Worm (Caenorhabditis elegans) whole organism, late embryonic: Measurements from ENCODE around the gene Y57A10C.10.

Experiments used
- C08G9.2 ChIP-seq: sonication (generic microtip); optimal IDR thresholded peaks from 2 replicates; lab custom pipeline; 2016; ENCODE audit warnings: mild to moderate bottlenecking, missing genetic modification characterization, moderate library complexity, missing compliant biosample characterization
- C38D4.7 ChIP-seq: fragments of 200-800 bp; sonication (Bioruptor generic); optimal IDR thresholded peaks from 2 replicates; lab custom pipeline; 2018; ENCODE audit warnings: mild to moderate bottlenecking, missing genetic modification characterization, moderate library complexity, missing compliant biosample characterization
- K02D7.2 ChIP-seq: sonication (generic microtip); optimal IDR thresholded peaks from 2 replicates; lab custom pipeline; 2017; ENCODE audit warnings: mild to moderate bottlenecking, missing genetic modification characterization, missing compliant biosample characterization
- K09A11.1 ChIP-seq: sonication (generic microtip); optimal IDR thresholded peaks from 2 replicates; lab custom pipeline; 2017; ENCODE audit warnings: antibody characterized with exemption, mild to moderate bottlenecking, missing genetic modification characterization, missing compliant biosample characterization; ENCODE audit not compliant: insufficient read depth
- Y22D7AL.16 ChIP-seq: sonication (generic microtip); optimal IDR thresholded peaks from 2 replicates; lab custom pipeline; 2016; ENCODE audit warnings: missing genetic modification characterization, missing compliant biosample characterization
- ceh-14 ChIP-seq: sonication (generic microtip); optimal IDR thresholded peaks from 2 replicates; lab custom pipeline; 2016; ENCODE audit warnings: missing genotype, missing genetic modification characterization, missing compliant biosample characterization
- ceh-19 ChIP-seq: fragments of 200-800 bp; sonication (Bioruptor generic); optimal IDR thresholded peaks from 2 replicates; lab custom pipeline; 2018; ENCODE audit warnings: mild to moderate bottlenecking, missing genetic modification characterization, missing compliant biosample characterization
- ceh-2 ChIP-seq: sonication (generic microtip); optimal IDR thresholded peaks from 2 replicates; lab custom pipeline; 2016; ENCODE audit warnings: missing genotype, missing genetic modification characterization, missing compliant biosample characterization
- ceh-22 ChIP-seq: sonication (generic microtip); optimal IDR thresholded peaks from 2 replicates; lab custom pipeline; 2017; ENCODE audit warnings: missing biosample characterization, missing genetic modification characterization
- ceh-34 ChIP-seq: sonication (generic microtip); optimal IDR thresholded peaks from 2 replicates; lab custom pipeline; 2016; ENCODE audit warnings: mild to moderate bottlenecking, missing genetic modification characterization, missing compliant biosample characterization
- ceh-45 ChIP-seq: fragments of 200-800 bp; sonication (Bioruptor generic); IDR thresholded peaks from 2 replicates; pipeline ENCODE4 v1.3.6; 2022; ENCODE audit warnings: missing genetic modification reagents, missing genetic modification characterization, missing compliant biosample characterization
- ceh-48 ChIP-seq: sonication (generic microtip); optimal IDR thresholded peaks from 2 replicates; lab custom pipeline; 2016; ENCODE audit warnings: missing genetic modification characterization, inconsistent platforms, missing compliant biosample characterization
- dve-1 ChIP-seq: sonication (generic microtip); optimal IDR thresholded peaks from 2 replicates; lab custom pipeline; 2017; ENCODE audit warnings: antibody characterized with exemption, mild to moderate bottlenecking, missing genetic modification characterization, missing compliant biosample characterization
- elt-2 ChIP-seq: sonication (generic microtip); optimal IDR thresholded peaks from 2 replicates; lab custom pipeline; 2016; ENCODE audit warnings: missing genetic modification reagents, missing genetic modification characterization, missing compliant biosample characterization
- elt-4 ChIP-seq: sonication (generic microtip); optimal IDR thresholded peaks from 2 replicates; lab custom pipeline; 2016; ENCODE audit warnings: missing genetic modification characterization, missing compliant biosample characterization
- eyg-1 ChIP-seq: sonication (generic microtip); optimal IDR thresholded peaks from 2 replicates; lab custom pipeline; 2016; ENCODE audit warnings: missing genotype, missing genetic modification characterization, missing compliant biosample characterization
- fax-1 ChIP-seq: sonication (generic microtip); optimal IDR thresholded peaks from 2 replicates; lab custom pipeline; 2016; ENCODE audit warnings: missing genotype, missing genetic modification characterization, missing compliant biosample characterization
- fkh-10 ChIP-seq: fragments of 150-350 bp; optimal IDR thresholded peaks from 2 replicates; lab custom pipeline; 2014; ENCODE audit warnings: missing biosample characterization, missing genetic modification reagents, missing genetic modification characterization
- fkh-6 ChIP-seq: sonication (generic microtip); optimal IDR thresholded peaks from 2 replicates; lab custom pipeline; 2016; ENCODE audit warnings: missing genetic modification characterization, missing compliant biosample characterization
- hlh-30 ChIP-seq: sonication (generic microtip); optimal IDR thresholded peaks from 2 replicates; lab custom pipeline; 2017; ENCODE audit warnings: antibody characterized with exemption, missing genetic modification characterization, missing compliant biosample characterization; ENCODE audit not compliant: insufficient read depth
- hlh-6 ChIP-seq: sonication (generic microtip); optimal IDR thresholded peaks from 2 replicates; lab custom pipeline; 2016; ENCODE audit warnings: missing genotype, missing genetic modification characterization, missing compliant biosample characterization
- lim-6 ChIP-seq: sonication (generic microtip); optimal IDR thresholded peaks from 2 replicates; lab custom pipeline; 2016; ENCODE audit warnings: missing genetic modification characterization, missing compliant biosample characterization
- lin-11 ChIP-seq: fragments of 200-800 bp; sonication (Bioruptor generic); optimal IDR thresholded peaks from 2 replicates; lab custom pipeline; 2018; ENCODE audit warnings: mild to moderate bottlenecking, missing genetic modification characterization, missing compliant biosample characterization
- odd-2 ChIP-seq: sonication (generic microtip); optimal IDR thresholded peaks from 2 replicates; lab custom pipeline; 2017; ENCODE audit warnings: antibody characterized with exemption, mild to moderate bottlenecking, missing genetic modification characterization, missing compliant biosample characterization
- pat-9 ChIP-seq: fragments of 200-800 bp; sonication (Bioruptor generic); optimal IDR thresholded peaks from 2 replicates; lab custom pipeline; 2018; ENCODE audit warnings: mild to moderate bottlenecking, missing genetic modification characterization, moderate library complexity, missing compliant biosample characterization
- pax-1 ChIP-seq: fragments of 150-350 bp; optimal IDR thresholded peaks from 2 replicates; lab custom pipeline; 2014; ENCODE audit warnings: missing biosample characterization, missing genetic modification characterization
- pha-4 ChIP-seq: fragments of 150-350 bp; optimal IDR thresholded peaks from 2 replicates; lab custom pipeline; 2018; ENCODE audit warnings: missing biosample characterization, missing genetic modification reagents, missing genetic modification characterization
- pqm-1 ChIP-seq: sonication (generic microtip); optimal IDR thresholded peaks from 2 replicates; lab custom pipeline; 2016; ENCODE audit warnings: missing genetic modification characterization, missing compliant biosample characterization
- ref-2 ChIP-seq: sonication (generic microtip); optimal IDR thresholded peaks from 2 replicates; lab custom pipeline; 2016; ENCODE audit warnings: missing genetic modification characterization, missing compliant biosample characterization
- rnt-1 ChIP-seq: sonication (generic microtip); optimal IDR thresholded peaks from 2 replicates; lab custom pipeline; 2016; ENCODE audit warnings: missing genetic modification characterization, missing compliant biosample characterization
- sdc-2 ChIP-seq: sonication (generic microtip); optimal IDR thresholded peaks from 2 replicates; lab custom pipeline; 2016; ENCODE audit warnings: missing genotype, missing genetic modification characterization, missing compliant biosample characterization
- sox-2 ChIP-seq: fragments of 200-800 bp; sonication (Bioruptor generic); IDR thresholded peaks from 2 replicates; pipeline ENCODE4 v1.3.6; 2022; ENCODE audit warnings: missing genetic modification reagents, missing genetic modification characterization, missing compliant biosample characterization
- sox-4 ChIP-seq: sonication (generic microtip); optimal IDR thresholded peaks from 2 replicates; lab custom pipeline; 2017; ENCODE audit warnings: mild to moderate bottlenecking, missing genetic modification characterization, inconsistent platforms, missing compliant biosample characterization
- tbx-7 ChIP-seq: sonication (generic microtip); optimal IDR thresholded peaks from 2 replicates; lab custom pipeline; 2016; ENCODE audit warnings: missing genotype, missing genetic modification characterization, missing compliant biosample characterization
- ttx-3 ChIP-seq: sonication (generic microtip); optimal IDR thresholded peaks from 2 replicates; lab custom pipeline; 2016; ENCODE audit warnings: missing genetic modification reagents, missing genetic modification characterization, missing compliant biosample characterization
- zip-5 ChIP-seq: sonication (generic microtip); optimal IDR thresholded peaks from 2 replicates; lab custom pipeline; 2016; ENCODE audit warnings: missing genetic modification characterization, missing compliant biosample characterization
- ztf-16 ChIP-seq: sonication (generic microtip); optimal IDR thresholded peaks from 2 replicates; lab custom pipeline; 2017; ENCODE audit warnings: missing genetic modification characterization, missing compliant biosample characterization

The Y57A10C.10 gene

ce11 chrII:12432356-12432755, 8.7 kb downstream of the Y57A10C.10 start, which contains the start of gene dct-12:
dct-12 (minus strand) TSS chrII:12432456.
- TF ChIP-seq C08G9.2 (tag; lab: Kevin White, UChicago): no peak
- no peak for TF ChIP-seq fkh-10 (GFP tag; lab: Kevin White, UChicago)
- no peak for TF ChIP-seq sox-4 (tag; lab: Kevin White, UChicago)
- TF ChIP-seq K02D7.2: no peak
- TF ChIP-seq tbx-7 (tag; lab: Kevin White, UChicago): no peak
- no peak for TF ChIP-seq dve-1 (tag; lab: Kevin White, UChicago)
- no peak for TF ChIP-seq ceh-2 (tag; lab: Kevin White, UChicago)
- no peak for TF ChIP-seq pqm-1
- TF ChIP-seq sox-2 (GFP tag; lab: Robert Waterston, UW): no peak
- TF ChIP-seq ceh-22: no peak
- TF ChIP-seq lim-6 (tag; lab: Kevin White, UChicago): no peak
- no peak for TF ChIP-seq sdc-2 (tag; lab: Kevin White, UChicago)
- no peak for TF ChIP-seq ceh-48 (tag; lab: Kevin White, UChicago)
- no peak for TF ChIP-seq C38D4.7 (GFP tag; lab: Kevin White, UChicago)
- TF ChIP-seq ceh-34 (tag; lab: Kevin White, UChicago): no peak
- TF ChIP-seq fax-1 (tag; lab: Kevin White, UChicago): no peak

ce11 chrII:12429743-12430142, 11.3 kb downstream of the Y57A10C.10 start, which contains the start of gene Y57A10C.8:
Y57A10C.8 (minus strand) TSS chrII:12429843.
- no peak for TF ChIP-seq odd-2 (tag; lab: Kevin White, UChicago)
- TF ChIP-seq pqm-1: no peak
- no peak for TF ChIP-seq rnt-1 (tag; lab: Kevin White, UChicago)
- TF ChIP-seq lin-11: no peak
- no peak for TF ChIP-seq ceh-14
- TF ChIP-seq ceh-22: no peak
- no peak for TF ChIP-seq ceh-19

DNA sequence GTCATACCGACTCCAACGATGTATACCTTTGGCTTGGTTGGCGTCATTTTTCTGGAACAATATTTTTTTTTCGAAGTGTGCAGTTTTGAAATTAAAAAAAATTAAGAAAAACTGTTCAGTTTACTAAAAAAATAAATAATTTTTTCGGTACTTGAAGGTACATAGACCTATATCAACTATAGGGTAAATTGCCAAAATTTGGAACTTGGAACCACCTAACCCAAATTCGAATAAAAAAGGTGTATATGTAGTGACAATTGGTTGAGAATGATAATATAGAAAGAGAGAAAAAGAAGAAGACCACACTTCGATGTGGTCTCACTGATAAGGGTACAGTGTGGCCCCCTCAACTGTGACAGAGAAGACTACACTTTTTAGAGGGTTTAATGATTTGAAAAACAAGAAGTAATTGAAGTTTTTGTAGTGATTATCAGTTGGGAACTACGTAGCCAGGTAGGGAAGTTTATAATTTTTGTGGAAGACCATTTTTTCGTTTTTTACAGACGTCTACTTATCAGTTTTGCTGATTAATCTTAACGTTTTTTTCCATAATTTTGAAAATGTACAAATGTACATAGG, 15.3 kb downstream of the Y57A10C.10 start, which contains the start of gene daf-22:
Gene daf-22, minus strand, starts transcription at position 51 of the 579 bp plus-strand sequence.
- TF ChIP-seq elt-2 (tag; lab: Kevin White, UChicago) (peak; percentile 76), ref-2 (no peak)

- TF ChIP-seq zip-5 (tag; lab: Kevin White, UChicago) (no peak), fkh-10 (GFP tag; lab: Kevin White, UChicago) (no peak), fkh-6 (no peak), sox-2 (GFP tag; lab: Robert Waterston, UW) (no peak), ttx-3 (tag; lab: Kevin White, UChicago) (no peak), ceh-34 (tag; lab: Kevin White, UChicago) (no peak)
Observed at ce11 chrII:12420486-12420885, 20.6 kb downstream of the Y57A10C.10 start, which contains the start of gene sre-26. sre-26 (minus strand) TSS chrII:12420586.

ce11 chrII:12417996-12418395, 23.1 kb downstream of the Y57A10C.10 start:
- TF ChIP-seq elt-4 (tag; lab: Kevin White, UChicago): no peak
- no peak for TF ChIP-seq pax-1 (tag; lab: Kevin White, UChicago)
- no peak for TF ChIP-seq ztf-16
- no peak for TF ChIP-seq Y22D7AL.16 (tag; lab: Kevin White, UChicago)
- no peak for TF ChIP-seq pqm-1
- TF ChIP-seq lin-11: no peak
- no peak for TF ChIP-seq zip-5 (tag; lab: Kevin White, UChicago)
- no peak for TF ChIP-seq hlh-30 (tag; lab: Kevin White, UChicago)
- no peak for TF ChIP-seq eyg-1 (tag; lab: Kevin White, UChicago)
- no peak for TF ChIP-seq hlh-6 (tag; lab: Kevin White, UChicago)
- TF ChIP-seq pha-4 (tag; lab: Kevin White, UChicago): no peak
- no peak for TF ChIP-seq K09A11.1
- no peak for TF ChIP-seq pat-9 (tag; lab: Kevin White, UChicago)
- TF ChIP-seq ceh-45: no peak
